Fruit fly (Drosophila melanogaster) whole organism, prepupa: ENCODE results near the gene squ.

ENCODE experiments used
- Blimp-1 ChIP-seq: fragments of 200-800 bp; sonication (Bioruptor generic); optimal IDR thresholded peaks from 3 replicates; lab custom pipeline; 2017; ENCODE audit warnings: missing biosample characterization, missing genetic modification characterization, mild to moderate bottlenecking, moderate library complexity, missing genetic modification reagents
- CG10631 ChIP-seq: fragments of 200-800 bp; sonication (Bioruptor generic); optimal IDR thresholded peaks from 2 replicates; lab custom pipeline; 2016; ENCODE audit warnings: missing biosample characterization, missing genetic modification characterization
- CG10669 ChIP-seq: fragments of 200-800 bp; sonication (Bioruptor generic); optimal IDR thresholded peaks from 3 replicates; lab custom pipeline; 2018; ENCODE audit warnings: missing biosample characterization, mild to moderate bottlenecking, missing genetic modification characterization, moderate library complexity
- CG11294 ChIP-seq: fragments of 200-800 bp; sonication (Bioruptor generic); IDR thresholded peaks from 2 replicates; pipeline ENCODE4 v1.3.6; 2022; ENCODE audit warnings: missing biosample characterization, missing genetic modification characterization
- CG11762 ChIP-seq: fragments of 200-800 bp; sonication (Bioruptor generic); optimal IDR thresholded peaks from 3 replicates; lab custom pipeline; 2016; ENCODE audit warnings: missing biosample characterization, missing genetic modification characterization; ENCODE audit not compliant: insufficient read depth
- CG11902 ChIP-seq: fragments of 200-800 bp; sonication (Bioruptor generic); optimal IDR thresholded peaks from 3 replicates; lab custom pipeline; 2016; ENCODE audit warnings: missing biosample characterization, missing genetic modification characterization
- CG15336 ChIP-seq: fragments of 200-800 bp; sonication (Bioruptor generic); IDR thresholded peaks from 2 replicates; pipeline ENCODE4 v1.3.6; 2022; ENCODE audit warnings: missing biosample characterization, missing genetic modification characterization
- CG1621 ChIP-seq: fragments of 200-800 bp; sonication (Bioruptor generic); optimal IDR thresholded peaks from 3 replicates; lab custom pipeline; 2018; ENCODE audit warnings: missing biosample characterization, mild to moderate bottlenecking, missing genetic modification characterization
- CG16779 ChIP-seq: fragments of 200-800 bp; sonication (Bioruptor generic); optimal IDR thresholded peaks from 3 replicates; lab custom pipeline; 2017; ENCODE audit warnings: missing biosample characterization, mild to moderate bottlenecking, missing genetic modification characterization
- CG3032 ChIP-seq: fragments of 200-800 bp; optimal IDR thresholded peaks from 2 replicates; lab custom pipeline; 2019; ENCODE audit warnings: missing biosample characterization, mild to moderate bottlenecking, missing genetic modification characterization, moderate library complexity
- CG31627 ChIP-seq: fragments of 200-800 bp; sonication (Bioruptor generic); optimal IDR thresholded peaks from 3 replicates; lab custom pipeline; 2016; ENCODE audit warnings: missing biosample characterization, missing genetic modification characterization
- CG32006 ChIP-seq: fragments of 200-800 bp; sonication (Bioruptor generic); optimal IDR thresholded peaks from 3 replicates; lab custom pipeline; 2017; ENCODE audit warnings: missing biosample characterization, mild to moderate bottlenecking, missing genetic modification characterization
- CG34406 ChIP-seq: fragments of 200-800 bp; sonication (Bioruptor generic); optimal IDR thresholded peaks from 3 replicates; lab custom pipeline; 2016; ENCODE audit warnings: missing biosample characterization, missing genetic modification characterization
- CG3919 ChIP-seq: fragments of 200-800 bp; sonication (Bioruptor generic); optimal IDR thresholded peaks from 3 replicates; lab custom pipeline; 2016; ENCODE audit warnings: missing biosample characterization, missing genetic modification characterization
- CG4318 ChIP-seq: fragments of 200-800 bp; sonication (Bioruptor generic); optimal IDR thresholded peaks from 3 replicates; lab custom pipeline; 2017; ENCODE audit warnings: missing biosample characterization, mild to moderate bottlenecking, missing genetic modification characterization
- CG6163 ChIP-seq: fragments of 200-800 bp; sonication (Bioruptor generic); IDR thresholded peaks from 3 replicates; pipeline ENCODE4 v1.3.6; 2022; ENCODE audit warnings: missing biosample characterization, missing genetic modification characterization
- CG6276 ChIP-seq: fragments of 200-800 bp; sonication (Bioruptor generic); optimal IDR thresholded peaks from 2 replicates; lab custom pipeline; 2017; ENCODE audit warnings: missing biosample characterization, mild to moderate bottlenecking, missing genetic modification characterization
- CG6792 ChIP-seq: fragments of 200-800 bp; sonication (Bioruptor generic); optimal IDR thresholded peaks from 3 replicates; lab custom pipeline; 2016; ENCODE audit warnings: missing biosample characterization, missing genetic modification characterization
- CG8319 ChIP-seq: fragments of 200-800 bp; sonication (Bioruptor generic); optimal IDR thresholded peaks from 3 replicates; lab custom pipeline; 2016; ENCODE audit warnings: missing biosample characterization, missing genetic modification characterization
- CG8632 ChIP-seq: fragments of 200-800 bp; sonication (Bioruptor generic); optimal IDR thresholded peaks from 3 replicates; lab custom pipeline; 2016; ENCODE audit warnings: missing biosample characterization, missing genetic modification characterization
- CG9139 ChIP-seq: fragments of 200-800 bp; sonication (Bioruptor generic); optimal IDR thresholded peaks from 3 replicates; lab custom pipeline; 2017; ENCODE audit warnings: missing biosample characterization, mild to moderate bottlenecking, missing genetic modification characterization
- Eip78C ChIP-seq: fragments of 200-800 bp; sonication (Bioruptor generic); peaks from one replicate; lab custom pipeline; 2016; ENCODE audit warnings: missing biosample characterization, missing genetic modification characterization
- Eip93F ChIP-seq: fragments of 200-800 bp; sonication (Bioruptor generic); optimal IDR thresholded peaks from 2 replicates; lab custom pipeline; 2016; ENCODE audit warnings: missing biosample characterization, mild to moderate bottlenecking, missing genetic modification characterization
- Ets21C ChIP-seq: fragments of 200-800 bp; sonication (Bioruptor generic); optimal IDR thresholded peaks from 3 replicates; lab custom pipeline; 2016; ENCODE audit warnings: missing biosample characterization, missing genetic modification characterization
- Ets96B ChIP-seq: fragments of 200-800 bp; optimal IDR thresholded peaks from 2 replicates; lab custom pipeline; 2019; ENCODE audit warnings: missing biosample characterization, mild to moderate bottlenecking, missing genetic modification characterization, moderate library complexity
- Hr39 ChIP-seq: fragments of 200-800 bp; sonication (Bioruptor generic); optimal IDR thresholded peaks from 2 replicates; lab custom pipeline; 2016; ENCODE audit warnings: missing biosample characterization, missing genetic modification characterization
- Hr4 ChIP-seq: fragments of 200-800 bp; sonication (Bioruptor generic); optimal IDR thresholded peaks from 3 replicates; lab custom pipeline; 2016; ENCODE audit warnings: missing biosample characterization, missing genetic modification characterization
- Lpt ChIP-seq: fragments of 200-800 bp; sonication (Bioruptor generic); optimal IDR thresholded peaks from 3 replicates; lab custom pipeline; 2016; ENCODE audit warnings: missing biosample characterization, missing genetic modification characterization
- Met ChIP-seq: fragments of 200-800 bp; sonication (Bioruptor generic); optimal IDR thresholded peaks from 3 replicates; lab custom pipeline; 2016; ENCODE audit warnings: missing biosample characterization, missing genetic modification characterization
- Smox ChIP-seq: fragments of 200-800 bp; sonication (Bioruptor generic); optimal IDR thresholded peaks from 3 replicates; lab custom pipeline; 2016; ENCODE audit warnings: missing biosample characterization, missing genetic modification characterization
- Sox14 ChIP-seq: fragments of 200-800 bp; sonication (Bioruptor generic); optimal IDR thresholded peaks from 3 replicates; lab custom pipeline; 2016; ENCODE audit warnings: missing biosample characterization, missing genetic modification characterization
- acj6 ChIP-seq: fragments of 200-800 bp; sonication (Bioruptor generic); optimal IDR thresholded peaks from 3 replicates; lab custom pipeline; 2016; ENCODE audit warnings: missing biosample characterization, missing genetic modification characterization
- cyc ChIP-seq: fragments of 200-800 bp; sonication (Bioruptor generic); optimal IDR thresholded peaks from 3 replicates; lab custom pipeline; 2016; ENCODE audit warnings: missing biosample characterization, missing genetic modification characterization
- dac ChIP-seq: fragments of 200-800 bp; sonication (Bioruptor generic); optimal IDR thresholded peaks from 2 replicates; lab custom pipeline; 2017; ENCODE audit warnings: missing biosample characterization, mild to moderate bottlenecking, missing genetic modification characterization
- eg ChIP-seq: fragments of 200-800 bp; sonication (Bioruptor generic); IDR thresholded peaks from 3 replicates; pipeline ENCODE4 v1.3.6; 2022; ENCODE audit warnings: missing biosample characterization, missing genetic modification characterization
- esn ChIP-seq: fragments of 200-800 bp; sonication (Bioruptor generic); optimal IDR thresholded peaks from 2 replicates; lab custom pipeline; 2016; ENCODE audit warnings: missing biosample characterization, mild to moderate bottlenecking, missing genetic modification characterization, moderate library complexity
- fd59A ChIP-seq: fragments of 200-800 bp; sonication (Bioruptor generic); optimal IDR thresholded peaks from 2 replicates; lab custom pipeline; 2017; ENCODE audit warnings: missing biosample characterization, mild to moderate bottlenecking, missing genetic modification characterization, missing genetic modification reagents
- fd85E ChIP-seq: fragments of 200-800 bp; sonication (Bioruptor generic); optimal IDR thresholded peaks from 3 replicates; lab custom pipeline; 2016; ENCODE audit warnings: missing biosample characterization, missing genetic modification characterization
- fkh ChIP-seq: fragments of 200-800 bp; sonication (Bioruptor generic); optimal IDR thresholded peaks from 3 replicates; lab custom pipeline; 2017; ENCODE audit warnings: missing biosample characterization, mild to moderate bottlenecking, missing genetic modification characterization, moderate library complexity
- lz ChIP-seq: fragments of 200-800 bp; sonication (Bioruptor generic); optimal IDR thresholded peaks from 3 replicates; lab custom pipeline; 2016; ENCODE audit warnings: missing biosample characterization, missing genetic modification characterization
- net ChIP-seq: fragments of 200-800 bp; sonication (Bioruptor generic); optimal IDR thresholded peaks from 3 replicates; lab custom pipeline; 2016; ENCODE audit warnings: missing biosample characterization, missing genetic modification characterization
- pdm3 ChIP-seq: fragments of 200-800 bp; sonication (Bioruptor generic); optimal IDR thresholded peaks from 3 replicates; lab custom pipeline; 2016; ENCODE audit warnings: missing biosample characterization, missing genetic modification characterization
- spab ChIP-seq: fragments of 200-800 bp; sonication (Bioruptor generic); optimal IDR thresholded peaks from 2 replicates; lab custom pipeline; 2017; ENCODE audit warnings: missing biosample characterization, mild to moderate bottlenecking, missing genetic modification characterization, missing genetic modification reagents
- ss ChIP-seq, 2 experiments: fragments of 200-800 bp; sonication (Bioruptor generic); optimal IDR thresholded peaks; 2 replicates in 1 of 2; 3 replicates in 1 of 2; lab custom pipeline; 2017 to 2018; ENCODE audit warnings: mild to moderate bottlenecking in 2 of 2, missing biosample characterization in 2 of 2, missing genetic modification characterization in 2 of 2, moderate library complexity in 1 of 2
- topi ChIP-seq: fragments of 200-800 bp; sonication (Bioruptor generic); optimal IDR thresholded peaks from 3 replicates; lab custom pipeline; 2016; ENCODE audit warnings: missing biosample characterization, missing genetic modification characterization
- vri ChIP-seq: fragments of 200-800 bp; sonication (Bioruptor generic); optimal IDR thresholded peaks from 3 replicates; lab custom pipeline; 2016; ENCODE audit warnings: missing biosample characterization, mild to moderate bottlenecking, missing genetic modification characterization

Gene squ

dm6 chr2L:16656692-16657109 is 23.2 kb upstream of the squ start (continued):
- TF ChIP-seq Eip93F (GFP tag; lab: Kevin White, UChicago), result no peak
- TF ChIP-seq fd85E (GFP tag; lab: Kevin White, UChicago), result no peak
- peak; percentile 48 for TF ChIP-seq Ets96B
- no peak for TF ChIP-seq fd59A (GFP tag; lab: Kevin White, UChicago)
- peak; percentile 66 for TF ChIP-seq Met
- no peak for TF ChIP-seq CG1621
- TF ChIP-seq CG10669 (GFP tag; lab: Kevin White, UChicago), result no peak
- TF ChIP-seq CG31627, result peak; percentile 62
- TF ChIP-seq CG6276 (GFP tag; lab: Kevin White, UChicago), result no peak
- no peak for TF ChIP-seq acj6 (GFP tag; lab: Kevin White, UChicago)
- TF ChIP-seq Sox14 (GFP tag; lab: Kevin White, UChicago), result peak; percentile 67
- no peak for TF ChIP-seq CG11902 (GFP tag; lab: Kevin White, UChicago)
- peak; percentile 63 for TF ChIP-seq lz (GFP tag; lab: Kevin White, UChicago)
- TF ChIP-seq Eip78C (GFP tag; lab: Kevin White, UChicago), result peak; percentile 73
- TF ChIP-seq CG6163 (GFP tag; lab: Robert Waterston, UW), result 0 out of 3 replicates have a peak, but pooled peaks have one; percentile 23
- TF ChIP-seq CG3919, result no peak
- TF ChIP-seq CG32006, result no peak
- no peak for TF ChIP-seq fkh (GFP tag; lab: Kevin White, UChicago)
- no peak for TF ChIP-seq Lpt (GFP tag; lab: Kevin White, UChicago)
- TF ChIP-seq CG15336, result peak; percentile 38; the same call in 1 of the 2 replicates
- TF ChIP-seq CG10631 (GFP tag; lab: Kevin White, UChicago), result peak; percentile 63
- peak; percentile 55 for TF ChIP-seq pdm3 (GFP tag; lab: Kevin White, UChicago)
- no peak for TF ChIP-seq vri
- no peak for TF ChIP-seq ss (GFP tag; optimal IDR thresholded peaks at IDR 0.05; lab: Kevin White, UChicago)
- TF ChIP-seq net (GFP tag; lab: Kevin White, UChicago), result no peak
- TF ChIP-seq CG3032 (tag; lab: Kevin White, UChicago), result peak; percentile 49
- peak; percentile 28 for TF ChIP-seq Ets21C (GFP tag; lab: Kevin White, UChicago)
- TF ChIP-seq CG11294 (GFP tag; lab: Robert Waterston, UW), result peak; percentile 22; the same call in 1 of the 2 replicates
- no peak for TF ChIP-seq Smox (GFP tag; lab: Kevin White, UChicago)
- no peak for TF ChIP-seq spab (GFP tag; lab: Kevin White, UChicago)
- TF ChIP-seq Hr39 (GFP tag; lab: Kevin White, UChicago), result peak; percentile 51
- TF ChIP-seq CG8632 (GFP tag; lab: Kevin White, UChicago), result peak; percentile 24

- TF ChIP-seq CG16779 (no peak), CG1621 (no peak)
- TF ChIP-seq, all 60 proteins: peak for 0
These were observed 22.4 kb upstream of the squ start for dm6 chr2L:16657467-16657866.

dm6 chr2L:16672290-16672689 is 7.6 kb upstream of the squ start:
- TF ChIP-seq CG16779 (no peak), CG9139 (GFP tag; lab: Kevin White, UChicago) (no peak), fd85E (GFP tag; lab: Kevin White, UChicago) (no peak), Blimp-1 (no peak), spab (GFP tag; lab: Kevin White, UChicago) (peak; percentile 33), Hr4 (peak; percentile 31), Eip93F (GFP tag; lab: Kevin White, UChicago) (no peak), esn (GFP tag; lab: Kevin White, UChicago) (no peak), CG4318 (GFP tag; lab: Kevin White, UChicago) (peak; percentile 27), Lpt (GFP tag; lab: Kevin White, UChicago) (no peak), CG3919 (peak; percentile 33), CG3032 (tag; lab: Kevin White, UChicago) (peak; percentile 29), CG11762 (GFP tag; lab: Kevin White, UChicago) (no peak), CG10669 (GFP tag; lab: Kevin White, UChicago) (peak; percentile 36), cyc (no peak), Ets21C (GFP tag; lab: Kevin White, UChicago) (no peak), vri (no peak), dac (GFP tag; lab: Kevin White, UChicago) (no peak), CG8319 (GFP tag; lab: Kevin White, UChicago) (no peak), eg (peak; percentile 74), CG6276 (GFP tag; lab: Kevin White, UChicago) (no peak), CG11294 (GFP tag; lab: Robert Waterston, UW) (peak; percentile 52; the same call in 1 of the 2 replicates), Sox14 (GFP tag; lab: Kevin White, UChicago) (no peak), CG34406 (no peak), CG15336 (peak; percentile 67), CG6163 (GFP tag; lab: Robert Waterston, UW) (peak; percentile 59; the same call in 1 of the 3 replicates), CG6792 (GFP tag; lab: Kevin White, UChicago) (no peak), ss (GFP tag; optimal IDR thresholded peaks at IDR 0.05; lab: Kevin White, UChicago) (no peak), topi (no peak), Met (no peak), Smox (GFP tag; lab: Kevin White, UChicago) (no peak)
